Fruit fly (Drosophila melanogaster): ENCODE data around the gene nullo.

The nullo gene

DNA sequence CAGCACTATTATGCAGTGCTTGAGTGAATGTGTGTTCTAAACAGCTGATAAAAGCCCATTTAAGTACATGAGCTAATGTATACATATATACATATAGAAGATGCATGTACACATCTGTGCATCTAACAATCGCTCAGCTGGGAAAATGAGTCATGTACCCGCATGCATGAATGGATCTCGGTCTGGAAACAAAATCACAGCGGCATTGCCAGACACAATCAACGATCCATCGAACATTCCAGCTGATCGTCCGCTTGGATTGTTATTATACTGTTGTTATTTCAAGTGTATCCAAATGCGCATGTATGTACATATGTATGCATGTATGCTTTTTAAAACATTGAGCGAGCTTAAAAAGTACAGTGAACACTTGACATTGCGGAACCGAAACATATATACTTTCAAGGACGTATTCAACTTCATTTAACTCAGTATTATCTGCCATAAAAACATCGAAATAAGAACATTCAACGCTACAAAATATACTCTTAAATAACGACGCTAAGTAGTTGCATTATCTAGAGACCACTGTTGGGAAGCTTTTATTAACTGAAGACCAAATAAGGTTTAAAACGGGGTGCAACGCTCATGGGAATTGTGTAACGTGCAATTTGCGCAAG, 46.1 kb downstream of the nullo start (continued):
- TF ChIP-seq sd (tag; optimal IDR thresholded peaks at IDR 0.05) (peak; percentile 42), sim (GFP tag; IDR thresholded peaks at IDR 0.05) (peak; percentile 41; the same call in 1 of the 2 replicates), CG1603 (tag; optimal IDR thresholded peaks at IDR 0.05) (peak; percentile 89), ash1 (GFP tag; optimal IDR thresholded peaks at IDR 0.05) (no peak), D19A (tag; optimal IDR thresholded peaks at IDR 0.05) (peak; percentile 73), CG10209 (GFP tag; optimal IDR thresholded peaks at IDR 0.05) (peak; percentile 40), da (GFP tag; optimal IDR thresholded peaks at IDR 0.05) (no peak), cad (GFP tag; optimal IDR thresholded peaks at IDR 0.05) (no peak), CG17612 (GFP tag; IDR thresholded peaks at IDR 0.05) (peak; percentile 19; the same call in 1 of the 2 replicates), Dip3 (GFP tag; optimal IDR thresholded peaks at IDR 0.05) (peak; percentile 50), CG15479 (GFP tag; optimal IDR thresholded peaks at IDR 0.05) (no peak), CG11456 (GFP tag; IDR thresholded peaks at IDR 0.05) (peak; percentile 73; the same call in 2 of the 3 replicates), MBD-R2 (GFP tag; IDR thresholded peaks at IDR 0.05) (peak; percentile 41; the same call in 1 of the 2 replicates), E2f2 (GFP tag; IDR thresholded peaks at IDR 0.05) (peak; percentile 37; the same call in 1 of the 2 replicates), pita (GFP tag; optimal IDR thresholded peaks at IDR 0.05) (no peak), CG11560 (tag; IDR thresholded peaks at IDR 0.05) (no peak), CG4404 (GFP tag; IDR thresholded peaks at IDR 0.05) (no peak), HmgD (GFP tag; optimal IDR thresholded peaks at IDR 0.05) (no peak), zf30C (GFP tag; optimal IDR thresholded peaks at IDR 0.05) (peak; percentile 63), CG8290 (GFP tag; optimal IDR thresholded peaks at IDR 0.05) (no peak), CG8290 (tag; optimal IDR thresholded peaks at IDR 0.05) (peak; percentile 14 to 93), CG15601 (tag; optimal IDR thresholded peaks at IDR 0.05) (peak; percentile 64), CG16815 (GFP tag; optimal IDR thresholded peaks at IDR 0.05) (peak; percentile 25), Poxn (GFP tag; IDR thresholded peaks at IDR 0.05) (no peak), MTF-1 (GFP tag; optimal IDR thresholded peaks at IDR 0.05; ENCODE audit: borderline replicate concordance) (peak; percentile 39), pzg (GFP tag; optimal IDR thresholded peaks at IDR 0.05) (no peak), CG34422 (GFP tag; IDR thresholded peaks at IDR 0.05) (peak; percentile 73), tx (GFP tag; optimal IDR thresholded peaks at IDR 0.05) (peak; percentile 59), eyg (GFP tag; optimal IDR thresholded peaks at IDR 0.05) (peak; percentile 52), CG17385 (GFP tag; optimal IDR thresholded peaks at IDR 0.05) (peak; percentile 80), Sin3A (optimal IDR thresholded peaks at IDR 0.05) (no peak), pb (GFP tag; optimal IDR thresholded peaks at IDR 0.05) (peak; percentile 50), sens (GFP tag) (peak; percentile 95), CG9797 (GFP tag; optimal IDR thresholded peaks at IDR 0.05) (no peak), CG4730 (GFP tag; IDR thresholded peaks at IDR 0.05) (peak; percentile 56), aop (GFP tag; IDR thresholded peaks at IDR 0.05) (no peak; the same call in 1 of the 2 replicates), Kr (GFP tag; optimal IDR thresholded peaks at IDR 0.05) (no peak), gce (GFP tag; IDR thresholded peaks at IDR 0.05) (peak; percentile 70; the same call in 1 of the 3 replicates), trem (tag; optimal IDR thresholded peaks at IDR 0.05) (peak; percentile 51), Xrp1 (GFP tag; IDR thresholded peaks at IDR 0.05) (peak; percentile 68), sisA (GFP tag; IDR thresholded peaks at IDR 0.05) (peak; percentile 82)

dm6 chrX:7095912-7096494, 46.7 kb downstream of the nullo start:
- TF ChIP-seq tgo (GFP tag; IDR thresholded peaks at IDR 0.05) (no peak), HLHmδ (GFP tag; optimal IDR thresholded peaks at IDR 0.05) (peak; percentile 14), CG10147 (GFP tag; optimal IDR thresholded peaks at IDR 0.05) (no peak), fu2 (GFP tag; optimal IDR thresholded peaks at IDR 0.05) (no peak), CG33213 (GFP tag; optimal IDR thresholded peaks at IDR 0.05) (no peak), CG11085 (GFP tag; IDR thresholded peaks at IDR 0.05) (no peak), Hsf (GFP tag; optimal IDR thresholded peaks at IDR 0.05) (no peak), pros (GFP tag; optimal IDR thresholded peaks at IDR 0.05) (peak; percentile 64), Ravus (GFP tag; IDR thresholded peaks at IDR 0.05) (no peak), ci (GFP tag; IDR thresholded peaks at IDR 0.05) (no peak; the same call in 2 of the 3 replicates), CG17328 (GFP tag; IDR thresholded peaks at IDR 0.05) (no peak), crol (GFP tag; IDR thresholded peaks at IDR 0.05) (peak; percentile 86), CTCF (GFP tag; optimal IDR thresholded peaks at IDR 0.05) (no peak), stwl (tag; optimal IDR thresholded peaks at IDR 0.05) (no peak)
